Fruit fly (Drosophila melanogaster) whole organism, prepupa: ENCODE data around the gene mei-218.
A peak's percentile ranks its signal among the peaks of the same experiment; 100 is the strongest.

Experiments
- Blimp-1 ChIP-seq: fragments of 200-800 bp; sonication (Bioruptor generic); optimal IDR thresholded peaks from 3 replicates; lab custom pipeline; 2017; ENCODE audit warnings: missing biosample characterization, missing genetic modification characterization, mild to moderate bottlenecking, moderate library complexity, missing genetic modification reagents
- CG10631 ChIP-seq: fragments of 200-800 bp; sonication (Bioruptor generic); optimal IDR thresholded peaks from 2 replicates; lab custom pipeline; 2016; ENCODE audit warnings: missing biosample characterization, missing genetic modification characterization
- CG11294 ChIP-seq: fragments of 200-800 bp; sonication (Bioruptor generic); IDR thresholded peaks from 2 replicates; pipeline ENCODE4 v1.3.6; 2022; ENCODE audit warnings: missing biosample characterization, missing genetic modification characterization
- CG11902 ChIP-seq: fragments of 200-800 bp; sonication (Bioruptor generic); optimal IDR thresholded peaks from 3 replicates; lab custom pipeline; 2016; ENCODE audit warnings: missing biosample characterization, missing genetic modification characterization
- CG15336 ChIP-seq: fragments of 200-800 bp; sonication (Bioruptor generic); IDR thresholded peaks from 2 replicates; pipeline ENCODE4 v1.3.6; 2022; ENCODE audit warnings: missing biosample characterization, missing genetic modification characterization
- CG3032 ChIP-seq: fragments of 200-800 bp; optimal IDR thresholded peaks from 2 replicates; lab custom pipeline; 2019; ENCODE audit warnings: missing biosample characterization, mild to moderate bottlenecking, missing genetic modification characterization, moderate library complexity
- CG32006 ChIP-seq: fragments of 200-800 bp; sonication (Bioruptor generic); optimal IDR thresholded peaks from 3 replicates; lab custom pipeline; 2017; ENCODE audit warnings: missing biosample characterization, mild to moderate bottlenecking, missing genetic modification characterization
- CG34406 ChIP-seq: fragments of 200-800 bp; sonication (Bioruptor generic); optimal IDR thresholded peaks from 3 replicates; lab custom pipeline; 2016; ENCODE audit warnings: missing biosample characterization, missing genetic modification characterization
- CG3919 ChIP-seq: fragments of 200-800 bp; sonication (Bioruptor generic); optimal IDR thresholded peaks from 3 replicates; lab custom pipeline; 2016; ENCODE audit warnings: missing biosample characterization, missing genetic modification characterization
- CG4318 ChIP-seq: fragments of 200-800 bp; sonication (Bioruptor generic); optimal IDR thresholded peaks from 3 replicates; lab custom pipeline; 2017; ENCODE audit warnings: missing biosample characterization, mild to moderate bottlenecking, missing genetic modification characterization
- CG6163 ChIP-seq: fragments of 200-800 bp; sonication (Bioruptor generic); IDR thresholded peaks from 3 replicates; pipeline ENCODE4 v1.3.6; 2022; ENCODE audit warnings: missing biosample characterization, missing genetic modification characterization
- CG6854 ChIP-seq: fragments of 200-800 bp; sonication (Bioruptor generic); optimal IDR thresholded peaks from 2 replicates; lab custom pipeline; 2017; ENCODE audit warnings: missing biosample characterization, mild to moderate bottlenecking, missing genetic modification characterization
- CG7368 ChIP-seq: fragments of 200-800 bp; sonication (Bioruptor generic); optimal IDR thresholded peaks from 3 replicates; lab custom pipeline; 2016; ENCODE audit warnings: missing biosample characterization, missing genetic modification characterization
- CG8319 ChIP-seq: fragments of 200-800 bp; sonication (Bioruptor generic); optimal IDR thresholded peaks from 3 replicates; lab custom pipeline; 2016; ENCODE audit warnings: missing biosample characterization, missing genetic modification characterization
- CG8632 ChIP-seq: fragments of 200-800 bp; sonication (Bioruptor generic); optimal IDR thresholded peaks from 3 replicates; lab custom pipeline; 2016; ENCODE audit warnings: missing biosample characterization, missing genetic modification characterization
- CG9139 ChIP-seq: fragments of 200-800 bp; sonication (Bioruptor generic); optimal IDR thresholded peaks from 3 replicates; lab custom pipeline; 2017; ENCODE audit warnings: missing biosample characterization, mild to moderate bottlenecking, missing genetic modification characterization
- Eip75B ChIP-seq: fragments of 200-800 bp; sonication (Bioruptor generic); optimal IDR thresholded peaks from 3 replicates; lab custom pipeline; 2016; ENCODE audit warnings: missing biosample characterization, missing genetic modification characterization
- Eip93F ChIP-seq: fragments of 200-800 bp; sonication (Bioruptor generic); optimal IDR thresholded peaks from 2 replicates; lab custom pipeline; 2016; ENCODE audit warnings: missing biosample characterization, mild to moderate bottlenecking, missing genetic modification characterization
- Ets21C ChIP-seq: fragments of 200-800 bp; sonication (Bioruptor generic); optimal IDR thresholded peaks from 3 replicates; lab custom pipeline; 2016; ENCODE audit warnings: missing biosample characterization, missing genetic modification characterization
- Ets96B ChIP-seq: fragments of 200-800 bp; optimal IDR thresholded peaks from 2 replicates; lab custom pipeline; 2019; ENCODE audit warnings: missing biosample characterization, mild to moderate bottlenecking, missing genetic modification characterization, moderate library complexity
- Gug ChIP-seq: fragments of 200-800 bp; sonication (Bioruptor generic); IDR thresholded peaks from 2 replicates; pipeline ENCODE4 v1.3.6; 2022; ENCODE audit warnings: missing biosample characterization, missing genetic modification characterization
- Hr39 ChIP-seq: fragments of 200-800 bp; sonication (Bioruptor generic); optimal IDR thresholded peaks from 2 replicates; lab custom pipeline; 2016; ENCODE audit warnings: missing biosample characterization, missing genetic modification characterization
- Hr4 ChIP-seq: fragments of 200-800 bp; sonication (Bioruptor generic); optimal IDR thresholded peaks from 3 replicates; lab custom pipeline; 2016; ENCODE audit warnings: missing biosample characterization, missing genetic modification characterization
- Lpt ChIP-seq: fragments of 200-800 bp; sonication (Bioruptor generic); optimal IDR thresholded peaks from 3 replicates; lab custom pipeline; 2016; ENCODE audit warnings: missing biosample characterization, missing genetic modification characterization
- Met ChIP-seq: fragments of 200-800 bp; sonication (Bioruptor generic); optimal IDR thresholded peaks from 3 replicates; lab custom pipeline; 2016; ENCODE audit warnings: missing biosample characterization, missing genetic modification characterization
- OdsH ChIP-seq: fragments of 200-800 bp; sonication (Bioruptor generic); optimal IDR thresholded peaks from 3 replicates; lab custom pipeline; 2016; ENCODE audit warnings: missing biosample characterization, missing genetic modification characterization
- Smox ChIP-seq: fragments of 200-800 bp; sonication (Bioruptor generic); optimal IDR thresholded peaks from 3 replicates; lab custom pipeline; 2016; ENCODE audit warnings: missing biosample characterization, missing genetic modification characterization
- Sox102F ChIP-seq: fragments of 200-800 bp; sonication (Bioruptor generic); optimal IDR thresholded peaks from 2 replicates; lab custom pipeline; 2016; ENCODE audit warnings: missing biosample characterization, mild to moderate bottlenecking, missing genetic modification characterization
- Sox14 ChIP-seq: fragments of 200-800 bp; sonication (Bioruptor generic); optimal IDR thresholded peaks from 3 replicates; lab custom pipeline; 2016; ENCODE audit warnings: missing biosample characterization, missing genetic modification characterization
- Sox15 ChIP-seq: fragments of 200-800 bp; sonication (Bioruptor generic); optimal IDR thresholded peaks from 3 replicates; lab custom pipeline; 2016; ENCODE audit warnings: missing biosample characterization, missing genetic modification characterization
- cyc ChIP-seq: fragments of 200-800 bp; sonication (Bioruptor generic); optimal IDR thresholded peaks from 3 replicates; lab custom pipeline; 2016; ENCODE audit warnings: missing biosample characterization, missing genetic modification characterization
- dac ChIP-seq: fragments of 200-800 bp; sonication (Bioruptor generic); optimal IDR thresholded peaks from 2 replicates; lab custom pipeline; 2017; ENCODE audit warnings: missing biosample characterization, mild to moderate bottlenecking, missing genetic modification characterization
- dsx ChIP-seq: fragments of 200-800 bp; optimal IDR thresholded peaks from 3 replicates; lab custom pipeline; 2019; ENCODE audit warnings: missing biosample characterization, mild to moderate bottlenecking, missing genetic modification characterization, moderate library complexity; ENCODE audit not compliant: poor library complexity, severe bottlenecking
- eg ChIP-seq: fragments of 200-800 bp; sonication (Bioruptor generic); IDR thresholded peaks from 3 replicates; pipeline ENCODE4 v1.3.6; 2022; ENCODE audit warnings: missing biosample characterization, missing genetic modification characterization
- esn ChIP-seq: fragments of 200-800 bp; sonication (Bioruptor generic); optimal IDR thresholded peaks from 2 replicates; lab custom pipeline; 2016; ENCODE audit warnings: missing biosample characterization, mild to moderate bottlenecking, missing genetic modification characterization, moderate library complexity
- fd59A ChIP-seq: fragments of 200-800 bp; sonication (Bioruptor generic); optimal IDR thresholded peaks from 2 replicates; lab custom pipeline; 2017; ENCODE audit warnings: missing biosample characterization, mild to moderate bottlenecking, missing genetic modification characterization, missing genetic modification reagents
- fd85E ChIP-seq: fragments of 200-800 bp; sonication (Bioruptor generic); optimal IDR thresholded peaks from 3 replicates; lab custom pipeline; 2016; ENCODE audit warnings: missing biosample characterization, missing genetic modification characterization
- fkh ChIP-seq: fragments of 200-800 bp; sonication (Bioruptor generic); optimal IDR thresholded peaks from 3 replicates; lab custom pipeline; 2017; ENCODE audit warnings: missing biosample characterization, mild to moderate bottlenecking, missing genetic modification characterization, moderate library complexity
- lz ChIP-seq: fragments of 200-800 bp; sonication (Bioruptor generic); optimal IDR thresholded peaks from 3 replicates; lab custom pipeline; 2016; ENCODE audit warnings: missing biosample characterization, missing genetic modification characterization
- net ChIP-seq: fragments of 200-800 bp; sonication (Bioruptor generic); optimal IDR thresholded peaks from 3 replicates; lab custom pipeline; 2016; ENCODE audit warnings: missing biosample characterization, missing genetic modification characterization
- pdm3 ChIP-seq: fragments of 200-800 bp; sonication (Bioruptor generic); optimal IDR thresholded peaks from 3 replicates; lab custom pipeline; 2016; ENCODE audit warnings: missing biosample characterization, missing genetic modification characterization
- spab ChIP-seq: fragments of 200-800 bp; sonication (Bioruptor generic); optimal IDR thresholded peaks from 2 replicates; lab custom pipeline; 2017; ENCODE audit warnings: missing biosample characterization, mild to moderate bottlenecking, missing genetic modification characterization, missing genetic modification reagents
- ss ChIP-seq, 2 experiments: fragments of 200-800 bp; sonication (Bioruptor generic); optimal IDR thresholded peaks; 2 replicates in 1 of 2; 3 replicates in 1 of 2; lab custom pipeline; 2017 to 2018; ENCODE audit warnings: mild to moderate bottlenecking in 2 of 2, missing biosample characterization in 2 of 2, missing genetic modification characterization in 2 of 2, moderate library complexity in 1 of 2
- svp ChIP-seq: fragments of 200-800 bp; sonication (Bioruptor generic); peaks from one replicate; lab custom pipeline; 2016; ENCODE audit warnings: missing biosample characterization, missing genetic modification characterization
- topi ChIP-seq: fragments of 200-800 bp; sonication (Bioruptor generic); optimal IDR thresholded peaks from 3 replicates; lab custom pipeline; 2016; ENCODE audit warnings: missing biosample characterization, missing genetic modification characterization

The mei-218 gene

dm6 chrX:17181264-17182198 is 38.7 kb upstream of the mei-218 start (continued):
- TF ChIP-seq Gug (GFP tag; lab: Robert Waterston, UW) (no peak), Ets21C (GFP tag; lab: Kevin White, UChicago) (no peak), Met (GFP tag; lab: Kevin White, UChicago) (peak; percentile 30), CG3032 (tag; lab: Kevin White, UChicago) (no peak), eg (GFP tag; lab: Robert Waterston, UW) (no peak), CG15336 (GFP tag; lab: Robert Waterston, UW) (peak; percentile 52; the same call in 1 of the 2 replicates), CG34406 (GFP tag; lab: Kevin White, UChicago) (peak; percentile 25), Smox (GFP tag; lab: Kevin White, UChicago) (peak; percentile 33), pdm3 (GFP tag; lab: Kevin White, UChicago) (no peak), cyc (GFP tag; lab: Kevin White, UChicago) (peak; percentile 19), Ets96B (tag; lab: Kevin White, UChicago) (no peak), CG6163 (0 out of 3 replicates have a peak, but pooled peaks have one; percentile 21), CG4318 (GFP tag; lab: Kevin White, UChicago) (no peak), CG9139 (GFP tag; lab: Kevin White, UChicago) (no peak), fkh (GFP tag; lab: Kevin White, UChicago) (no peak), lz (GFP tag; lab: Kevin White, UChicago) (no peak), Eip75B (GFP tag; lab: Kevin White, UChicago) (no peak), OdsH (peak; percentile 41), CG11902 (GFP tag; lab: Kevin White, UChicago) (no peak), CG32006 (GFP tag; lab: Kevin White, UChicago) (peak; percentile 53), spab (no peak), dac (no peak), Lpt (GFP tag; lab: Kevin White, UChicago) (no peak), dsx (no peak), svp (GFP tag; lab: Kevin White, UChicago) (peak; percentile 69), Sox15 (no peak), Hr4 (GFP tag; lab: Kevin White, UChicago) (peak; percentile 10), Sox14 (GFP tag; lab: Kevin White, UChicago) (no peak), Sox102F (no peak), CG3919 (GFP tag; lab: Kevin White, UChicago) (peak; percentile 23), ss (GFP tag; optimal IDR thresholded peaks at IDR 0.05; lab: Kevin White, UChicago) (no peak)

- TF ChIP-seq Hr39 (GFP tag; lab: Kevin White, UChicago) (no peak), Smox (GFP tag; lab: Kevin White, UChicago) (no peak)
These were observed 37.7 kb upstream of the mei-218 start for dm6 chrX:17180523-17180922.

- TF ChIP-seq CG7368 (GFP tag; lab: Kevin White, UChicago) (peak; percentile 98), fd85E (peak; percentile 92), dsx (peak; percentile 99), CG4318 (GFP tag; lab: Kevin White, UChicago) (peak; percentile 38), Eip75B (GFP tag; lab: Kevin White, UChicago) (peak; percentile 98), CG8632 (GFP tag; lab: Kevin White, UChicago) (peak; percentile 6), CG6854 (GFP tag; lab: Kevin White, UChicago) (peak; percentile 97), CG8319 (peak; percentile 97), dac (no peak), net (peak; percentile 87), Blimp-1 (GFP tag; lab: Kevin White, UChicago) (peak; percentile 92), CG15336 (GFP tag; lab: Robert Waterston, UW) (peak; percentile 100), fkh (GFP tag; lab: Kevin White, UChicago) (peak; percentile 69), esn (GFP tag; lab: Kevin White, UChicago) (peak; percentile 13), topi (GFP tag; lab: Kevin White, UChicago) (peak; percentile 99), fd59A (GFP tag; lab: Kevin White, UChicago) (no peak), pdm3 (GFP tag; lab: Kevin White, UChicago) (peak; percentile 27), Lpt (GFP tag; lab: Kevin White, UChicago) (no peak), CG10631 (peak; percentile 88), Sox15 (peak; percentile 84), CG11294 (GFP tag; lab: Robert Waterston, UW) (peak; percentile 98), Eip93F (peak; percentile 96), lz (GFP tag; lab: Kevin White, UChicago) (peak; percentile 90)
These were observed 35.7 kb upstream of the mei-218 start for dm6 chrX:17178484-17178921.
